Worm (Caenorhabditis elegans) whole organism, mixed stage, embryonic: ENCODE measurements around the gene ttr-2.

Source experiments
- cnd-1 ChIP-seq: fragments of 200-800 bp; sonication (Bioruptor generic); optimal IDR thresholded peaks from 2 replicates; lab custom pipeline; 2018; ENCODE audit warnings: mild to moderate bottlenecking, missing genetic modification characterization, missing compliant biosample characterization
- elt-1 ChIP-seq: sonication (generic microtip); optimal IDR thresholded peaks from 2 replicates; lab custom pipeline; 2017; ENCODE audit warnings: missing genetic modification characterization, mild to moderate bottlenecking, missing compliant biosample characterization, antibody characterized with exemption, moderate library complexity, borderline replicate concordance; ENCODE audit not compliant: insufficient read depth
- elt-3 ChIP-seq: fragments of 150-350 bp; optimal IDR thresholded peaks from 2 replicates; lab custom pipeline; 2014; ENCODE audit warnings: missing biosample characterization, missing genetic modification characterization
- flh-1 ChIP-seq: fragments of 200-800 bp; sonication (Bioruptor generic); optimal IDR thresholded peaks from 2 replicates; lab custom pipeline; 2018; ENCODE audit warnings: mild to moderate bottlenecking, missing genetic modification characterization, moderate library complexity, missing compliant biosample characterization
- lsy-2 ChIP-seq: fragments of 150-350 bp; optimal IDR thresholded peaks from 2 replicates; lab custom pipeline; 2014; ENCODE audit warnings: missing biosample characterization, missing genetic modification characterization
- mep-1 ChIP-seq: fragments of 150-350 bp; optimal IDR thresholded peaks from 2 replicates; lab custom pipeline; 2017; ENCODE audit warnings: missing biosample characterization, missing genetic modification reagents, missing genetic modification characterization, inconsistent platforms
- nhr-12 ChIP-seq: fragments of 150-350 bp; optimal IDR thresholded peaks from 2 replicates; lab custom pipeline; 2014; ENCODE audit warnings: missing biosample characterization, missing genetic modification characterization
- nhr-28 ChIP-seq: fragments of 150-350 bp; optimal IDR thresholded peaks from 2 replicates; lab custom pipeline; 2014; ENCODE audit warnings: missing biosample characterization, missing genetic modification characterization

DNA sequence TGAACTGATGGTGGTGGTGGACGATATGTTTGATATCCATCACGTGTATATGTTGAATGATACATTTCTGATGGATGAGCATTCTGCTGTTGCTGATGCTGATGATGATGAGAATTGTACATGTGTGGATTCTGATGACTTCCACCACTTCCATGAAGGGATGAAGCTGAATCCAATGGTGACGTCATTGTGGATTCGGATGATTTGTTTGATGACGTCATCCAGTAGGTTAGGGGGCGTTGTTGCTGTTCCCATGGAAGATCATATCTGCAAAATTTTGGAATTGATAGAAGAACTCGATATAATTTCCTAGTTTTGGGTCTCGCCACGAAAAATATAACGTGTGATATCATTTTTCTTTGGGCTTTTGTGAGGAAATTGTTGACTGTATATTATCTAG, 35.9 kb downstream of the ttr-2 start:
- TF ChIP-seq elt-1 (tag; lab: Kevin White, UChicago) (no peak), lsy-2 (tag; lab: Kevin White, UChicago) (no peak), elt-3 (no peak), cnd-1 (no peak), nhr-28 (tag; lab: Kevin White, UChicago) (no peak), flh-1 (no peak), nhr-12 (tag; lab: Kevin White, UChicago) (no peak), mep-1 (tag; lab: Kevin White, UChicago) (no peak)
